Fruit fly (Drosophila melanogaster) whole organism, wandering third instar larva: ENCODE measurements around the gene Corp.
A peak's percentile ranks its signal among the peaks of the same experiment; 100 is the strongest.

Experiments used
- Abd-B ChIP-seq: fragments of >200 bp; optimal IDR thresholded peaks from 2 replicates; lab custom pipeline; 2017; ENCODE audit warnings: missing biosample characterization, missing genetic modification characterization
- CG32264 ChIP-seq: fragments of 200-800 bp; sonication (Bioruptor generic); optimal IDR thresholded peaks from 2 replicates; lab custom pipeline; 2016; ENCODE audit warnings: missing biosample characterization, missing genetic modification characterization
- CG9705 ChIP-seq: fragments of 200-800 bp; sonication (Bioruptor generic); optimal IDR thresholded peaks from 2 replicates; lab custom pipeline; 2018; ENCODE audit warnings: missing biosample characterization, mild to moderate bottlenecking, missing genetic modification characterization
- CrebA ChIP-seq: fragments of 200-800 bp; sonication (Bioruptor generic); optimal IDR thresholded peaks from 2 replicates; lab custom pipeline; 2016; ENCODE audit warnings: missing biosample characterization, mild to moderate bottlenecking, missing genetic modification characterization, borderline replicate concordance
- Dfd ChIP-seq: fragments of >200 bp; optimal IDR thresholded peaks from 2 replicates; lab custom pipeline; 2017; ENCODE audit warnings: missing biosample characterization, missing genetic modification characterization
- Dif ChIP-seq: fragments of 200-275, 200-300 bp; sonication (Bioruptor generic); optimal IDR thresholded peaks from 2 replicates; lab custom pipeline; 2018; ENCODE audit warnings: missing biosample characterization, missing genetic modification characterization; ENCODE audit not compliant: partially characterized antibody
- GATAd ChIP-seq: sonication (Bioruptor generic); optimal IDR thresholded peaks from 2 replicates; lab custom pipeline; 2016; ENCODE audit warnings: missing biosample characterization, missing genetic modification characterization
- HLH106 ChIP-seq: fragments of 200-800 bp; optimal IDR thresholded peaks from 3 replicates; lab custom pipeline; 2019; ENCODE audit warnings: missing biosample characterization, mild to moderate bottlenecking, missing genetic modification characterization, moderate library complexity
- Hnf4 ChIP-seq: fragments of 200-800 bp; sonication (Bioruptor generic); optimal IDR thresholded peaks from 2 replicates; lab custom pipeline; 2016; ENCODE audit warnings: missing biosample characterization, mild to moderate bottlenecking, missing genetic modification characterization
- Hr78 ChIP-seq: fragments of >200 bp; optimal IDR thresholded peaks from 2 replicates; lab custom pipeline; 2017; ENCODE audit warnings: missing biosample characterization, missing genetic modification characterization
- Hr83 ChIP-seq: fragments of 200-300 bp; sonication (Bioruptor generic); optimal IDR thresholded peaks from 2 replicates; lab custom pipeline; 2016; ENCODE audit warnings: missing biosample characterization, mild to moderate bottlenecking, missing genetic modification characterization, moderate library complexity; ENCODE audit not compliant: poor library complexity, severe bottlenecking
- Jra ChIP-seq: sonication (Bioruptor generic); optimal IDR thresholded peaks from 2 replicates; lab custom pipeline; 2016; ENCODE audit warnings: missing biosample characterization, missing genetic modification characterization
- Mio ChIP-seq: sonication (Bioruptor generic); optimal IDR thresholded peaks from 2 replicates; lab custom pipeline; 2016; ENCODE audit warnings: missing biosample characterization, missing genetic modification characterization
- Myc ChIP-seq: fragments of >200 bp; optimal IDR thresholded peaks from 2 replicates; lab custom pipeline; 2017
- N ChIP-seq: fragments of >200 bp; optimal IDR thresholded peaks from 2 replicates; lab custom pipeline; 2018; ENCODE audit warnings: missing biosample characterization, missing external identifiers, missing genetic modification characterization
- OdsH ChIP-seq: fragments of 200-800 bp; sonication (Bioruptor generic); optimal IDR thresholded peaks from 2 replicates; lab custom pipeline; 2016; ENCODE audit warnings: missing biosample characterization, mild to moderate bottlenecking, missing genetic modification characterization
- Rel ChIP-seq, 2 experiments: fragments of 200-800 bp; sonication (Bioruptor generic) in 1 of 2; optimal IDR thresholded peaks; 2 replicates in 1 of 2; 3 replicates in 1 of 2; lab custom pipeline; 2016 to 2019; ENCODE audit warnings: mild to moderate bottlenecking in 2 of 2, missing biosample characterization in 2 of 2, missing genetic modification characterization in 2 of 2, moderate library complexity in 1 of 2
- Sp1 ChIP-seq: fragments of 200-800 bp; sonication (Bioruptor generic); optimal IDR thresholded peaks from 3 replicates; lab custom pipeline; 2019; ENCODE audit warnings: missing biosample characterization, mild to moderate bottlenecking, missing genetic modification characterization, moderate library complexity
- Vsx2 ChIP-seq: fragments of 200-300, 225-300 bp; sonication (Bioruptor generic); optimal IDR thresholded peaks from 2 replicates; lab custom pipeline; 2018; ENCODE audit warnings: missing biosample characterization, missing genetic modification characterization; ENCODE audit not compliant: partially characterized antibody
- br ChIP-seq: fragments of 200-800 bp; sonication (Bioruptor generic); optimal IDR thresholded peaks from 2 replicates; lab custom pipeline; 2016; ENCODE audit warnings: missing biosample characterization, missing genetic modification characterization
- brk ChIP-seq: fragments of 200-800 bp; sonication (Bioruptor generic); optimal IDR thresholded peaks from 2 replicates; lab custom pipeline; 2016; ENCODE audit warnings: missing biosample characterization, mild to moderate bottlenecking, missing genetic modification characterization
- dl ChIP-seq, 2 experiments: fragments of 175-275, 200-275 bp in 1 of 2; fragments of 200-275 bp in 1 of 2; sonication (Bioruptor generic); optimal IDR thresholded peaks; lab custom pipeline; 2018; ENCODE audit warnings: mild to moderate bottlenecking in 2 of 2, missing biosample characterization in 2 of 2, missing genetic modification characterization in 2 of 2, moderate library complexity in 2 of 2; ENCODE audit not compliant: partially characterized antibody in 2 of 2, insufficient read depth in 1 of 2
- dmrt93B ChIP-seq: fragments of 200-800 bp; sonication (Bioruptor generic); optimal IDR thresholded peaks from 2 replicates; lab custom pipeline; 2018; ENCODE audit warnings: missing biosample characterization, mild to moderate bottlenecking, missing genetic modification characterization
- dsf ChIP-seq: sonication (Bioruptor generic); optimal IDR thresholded peaks from 2 replicates; lab custom pipeline; 2016; ENCODE audit warnings: missing biosample characterization, missing genetic modification characterization, borderline replicate concordance
- ey ChIP-seq: fragments of 200-800 bp; sonication (Bioruptor generic); optimal IDR thresholded peaks from 2 replicates; lab custom pipeline; 2016; ENCODE audit warnings: missing biosample characterization, missing genetic modification characterization
- foxo ChIP-seq, 2 experiments: fragments of 200-800 bp; sonication (Bioruptor generic); optimal IDR thresholded peaks; 2 replicates in 1 of 2; 3 replicates in 1 of 2; lab custom pipeline; 2016 to 2017; ENCODE audit warnings: missing biosample characterization in 2 of 2, missing genetic modification characterization in 2 of 2
- fru ChIP-seq: fragments of 200-800 bp; sonication (Bioruptor generic); optimal IDR thresholded peaks from 3 replicates; lab custom pipeline; 2016; ENCODE audit warnings: missing biosample characterization, mild to moderate bottlenecking, missing genetic modification characterization
- h ChIP-seq: fragments of 200-800 bp; sonication (Bioruptor generic); optimal IDR thresholded peaks from 3 replicates; lab custom pipeline; 2016; ENCODE audit warnings: missing biosample characterization, mild to moderate bottlenecking, missing genetic modification characterization
- jim ChIP-seq: fragments of 175-275, 200-325 bp; sonication (Bioruptor generic); optimal IDR thresholded peaks from 2 replicates; lab custom pipeline; 2016; ENCODE audit warnings: missing biosample characterization, mild to moderate bottlenecking, missing genetic modification characterization
- lola ChIP-seq: fragments of >200 bp; optimal IDR thresholded peaks from 2 replicates; lab custom pipeline; 2017; ENCODE audit warnings: missing biosample characterization, missing genetic modification characterization
- pan ChIP-seq: fragments of >200 bp; optimal IDR thresholded peaks from 2 replicates; lab custom pipeline; 2017
- psq ChIP-seq: fragments of 200-800 bp; sonication (Bioruptor generic); optimal IDR thresholded peaks from 3 replicates; lab custom pipeline; 2017; ENCODE audit warnings: missing biosample characterization, mild to moderate bottlenecking, missing genetic modification characterization, moderate library complexity
- rgr ChIP-seq: fragments of 200-800 bp; sonication (Bioruptor generic); optimal IDR thresholded peaks from 3 replicates; lab custom pipeline; 2016; ENCODE audit warnings: missing biosample characterization, mild to moderate bottlenecking, missing genetic modification characterization
- sage ChIP-seq: fragments of 200-800 bp; sonication (Bioruptor generic); optimal IDR thresholded peaks from 2 replicates; lab custom pipeline; 2016; ENCODE audit warnings: missing biosample characterization, mild to moderate bottlenecking, missing genetic modification characterization
- sv ChIP-seq: fragments of 200-800 bp; sonication (Bioruptor generic); optimal IDR thresholded peaks from 3 replicates; lab custom pipeline; 2016; ENCODE audit warnings: missing biosample characterization, missing genetic modification characterization
- tai ChIP-seq: sonication (Bioruptor generic); optimal IDR thresholded peaks from 2 replicates; lab custom pipeline; 2016; ENCODE audit warnings: missing biosample characterization, missing genetic modification characterization
- usp ChIP-seq: fragments of >200 bp; optimal IDR thresholded peaks from 2 replicates; lab custom pipeline; 2017; ENCODE audit warnings: missing biosample characterization, missing genetic modification characterization
- woc ChIP-seq: sonication (Bioruptor generic); optimal IDR thresholded peaks from 2 replicates; lab custom pipeline; 2016; ENCODE audit warnings: missing biosample characterization, mild to moderate bottlenecking, missing genetic modification characterization

Gene Corp

DNA sequence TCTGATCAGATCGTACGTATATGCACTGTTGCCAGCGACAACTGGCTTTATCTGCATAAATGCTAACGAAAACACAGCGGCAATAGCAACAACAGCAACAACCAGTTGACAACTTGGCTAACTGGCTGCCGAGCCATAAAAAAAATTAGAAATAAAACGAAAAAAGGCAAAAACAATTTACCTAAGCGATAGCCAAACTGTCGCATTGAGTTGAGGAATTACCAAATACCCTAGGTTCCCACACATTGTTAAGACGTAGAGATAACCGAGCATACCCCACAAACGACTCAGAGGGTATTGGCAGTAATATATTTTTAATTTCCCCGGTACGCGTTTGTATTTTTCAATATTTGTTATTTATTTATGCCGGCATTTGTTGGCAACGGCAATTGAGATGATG lies 38.0 kb downstream of the Corp start (continued):
- TF ChIP-seq dl (GFP tag; optimal IDR thresholded peaks at IDR 0.05; lab: Kevin White, UChicago; ENCODE audit: insufficient read depth in 1 of 2, partially characterized antibody in 2 of 2): no peak
- no peak for TF ChIP-seq Myc
- peak; percentile 18 for TF ChIP-seq psq (GFP tag; lab: Kevin White, UChicago)
- TF ChIP-seq br (GFP tag; lab: Kevin White, UChicago): peak; percentile 57
- TF ChIP-seq sv (GFP tag; lab: Kevin White, UChicago): peak; percentile 20
- peak; percentile 75 for TF ChIP-seq fru

DNA sequence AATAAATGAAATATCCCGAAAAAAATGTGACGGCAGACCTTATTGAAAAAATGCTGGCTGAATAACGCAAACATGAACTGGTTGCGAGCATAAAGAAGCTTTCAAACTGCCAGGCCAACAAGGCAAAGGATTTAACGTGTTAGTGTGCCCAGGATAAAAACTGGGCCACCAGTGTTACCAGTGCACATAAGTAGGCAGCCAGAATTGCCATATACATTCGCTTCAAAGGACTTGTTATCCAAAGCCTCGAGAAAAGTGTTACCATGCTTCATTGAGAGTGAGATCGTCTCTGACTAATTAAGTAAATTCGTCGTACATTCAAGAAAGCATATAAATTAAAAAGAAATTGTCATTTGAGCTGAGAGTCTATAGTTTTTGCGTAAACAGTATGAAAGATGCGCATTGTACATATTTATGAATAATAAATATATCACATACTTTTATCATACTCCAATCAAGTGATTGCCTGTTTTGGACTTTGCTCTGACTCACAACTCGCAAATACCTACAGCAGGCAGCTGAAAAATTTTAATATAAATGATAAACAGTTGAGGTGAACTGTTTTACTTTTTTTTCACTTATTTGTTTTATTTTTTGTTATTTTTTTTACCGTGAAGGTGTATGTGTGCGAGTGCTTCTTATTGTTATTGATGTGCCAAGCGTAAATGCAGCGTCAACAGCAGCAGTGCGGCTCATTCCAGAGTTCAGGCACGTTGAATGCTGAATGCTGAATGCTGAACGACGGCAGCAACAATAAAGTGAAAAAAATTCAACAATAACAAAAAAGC lies 39.8 kb downstream of the Corp start:
- TF ChIP-seq Hnf4 (GFP tag; lab: Kevin White, UChicago) (peak; percentile 63), Sp1 (GFP tag; lab: Kevin White, UChicago) (peak; percentile 72), dsf (no peak), Hr83 (GFP tag; lab: Kevin White, UChicago) (no peak), Rel (GFP tag; optimal IDR thresholded peaks at IDR 0.05; lab: Kevin White, UChicago) (peak; percentile 43), Rel (tag; optimal IDR thresholded peaks at IDR 0.05; lab: Kevin White, UChicago) (peak; percentile 31), CG9705 (GFP tag; lab: Kevin White, UChicago) (peak; percentile 11), sage (GFP tag; lab: Kevin White, UChicago) (peak; percentile 43), rgr (GFP tag; lab: Kevin White, UChicago) (peak; percentile 14)

DNA sequence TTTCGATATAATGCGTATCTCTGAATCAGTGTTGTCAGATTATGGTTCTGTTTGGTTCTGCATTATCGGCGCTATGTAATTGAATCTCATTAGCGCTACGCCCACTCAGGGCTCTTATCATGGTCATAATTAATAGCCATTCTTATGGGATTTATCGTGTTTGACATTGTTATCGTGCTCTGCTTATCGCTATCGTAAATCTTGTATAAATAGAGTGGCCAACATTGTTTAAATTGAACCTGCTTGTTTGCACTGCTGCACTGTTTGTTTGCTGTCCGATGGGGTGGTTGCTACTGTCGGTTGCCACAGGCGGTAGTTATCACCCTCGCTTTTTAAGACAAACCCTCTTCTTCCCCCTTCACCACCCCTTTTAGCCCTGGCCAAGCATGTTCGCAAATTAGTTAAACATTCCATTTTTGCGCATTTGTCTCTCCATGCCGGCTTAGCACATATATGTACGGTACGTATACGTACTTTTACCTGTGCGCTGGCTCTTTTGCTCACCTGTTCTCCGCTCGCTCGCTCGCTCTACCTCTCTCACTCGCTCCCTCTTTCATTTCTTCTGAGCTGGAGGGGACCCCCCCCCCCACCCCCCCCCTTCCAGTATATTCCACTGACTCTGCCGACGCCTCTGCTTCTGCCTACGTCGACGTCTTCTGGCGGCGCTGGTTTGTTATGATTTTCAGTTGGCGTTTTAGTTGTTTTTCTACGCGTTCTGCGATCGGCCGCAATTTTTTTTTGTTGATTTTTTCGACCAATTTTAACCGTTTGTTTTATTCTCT lies 41.1 kb downstream of the Corp start:
- peak; percentile 41 for TF ChIP-seq OdsH (GFP tag; lab: Kevin White, UChicago)
- TF ChIP-seq dl (GFP tag; optimal IDR thresholded peaks at IDR 0.05; lab: Kevin White, UChicago; ENCODE audit: insufficient read depth in 1 of 2, partially characterized antibody in 2 of 2): peak in 1 of 2 experiments; percentile 34
- TF ChIP-seq Abd-B (GFP tag; lab: Kevin White, UChicago): no peak
- no peak for TF ChIP-seq pan (lab: Kevin White, UChicago)
- TF ChIP-seq usp: no peak
- TF ChIP-seq rgr (GFP tag; lab: Kevin White, UChicago): peak; percentile 46
- peak; percentile 72 for TF ChIP-seq Hr83 (GFP tag; lab: Kevin White, UChicago)
- no peak for TF ChIP-seq lola (GFP tag; lab: Kevin White, UChicago)
- peak in 1 of 2 experiments; percentile 33 for TF ChIP-seq foxo (GFP tag; optimal IDR thresholded peaks at IDR 0.05; lab: Kevin White, UChicago)
- TF ChIP-seq Hr78 (GFP tag; lab: Kevin White, UChicago): no peak
- TF ChIP-seq Jra (GFP tag; lab: Kevin White, UChicago): no peak
- TF ChIP-seq woc (GFP tag; lab: Kevin White, UChicago): no peak
- peak; percentile 38 for TF ChIP-seq h (GFP tag; lab: Kevin White, UChicago)
- TF ChIP-seq CG32264 (GFP tag; lab: Kevin White, UChicago): no peak
- TF ChIP-seq Vsx2 (GFP tag; lab: Kevin White, UChicago): no peak
- no peak for TF ChIP-seq ey
- TF ChIP-seq dsf: no peak
- no peak for TF ChIP-seq CrebA (GFP tag; lab: Kevin White, UChicago)
- TF ChIP-seq fru: peak; percentile 32
- TF ChIP-seq Dif (GFP tag; lab: Kevin White, UChicago): no peak
- TF ChIP-seq CG9705 (GFP tag; lab: Kevin White, UChicago): no peak
- TF ChIP-seq brk (GFP tag; lab: Kevin White, UChicago): no peak
- no peak for TF ChIP-seq N (GFP tag; lab: Kevin White, UChicago)
- no peak for TF ChIP-seq dmrt93B (GFP tag; lab: Kevin White, UChicago)
- no peak for TF ChIP-seq HLH106 (tag; lab: Kevin White, UChicago)
- TF ChIP-seq Rel (GFP tag; optimal IDR thresholded peaks at IDR 0.05; lab: Kevin White, UChicago): peak; percentile 25
- no peak for TF ChIP-seq Rel (tag; optimal IDR thresholded peaks at IDR 0.05; lab: Kevin White, UChicago)
- peak; percentile 0 for TF ChIP-seq Dfd (GFP tag; lab: Kevin White, UChicago)
- no peak for TF ChIP-seq tai (GFP tag; lab: Kevin White, UChicago)
- no peak for TF ChIP-seq Sp1 (GFP tag; lab: Kevin White, UChicago)
- TF ChIP-seq psq (GFP tag; lab: Kevin White, UChicago): peak; percentile 54
- TF ChIP-seq GATAd (GFP tag; lab: Kevin White, UChicago): no peak
- TF ChIP-seq br (GFP tag; lab: Kevin White, UChicago): peak; percentile 33
- TF ChIP-seq Myc: no peak
- TF ChIP-seq Hnf4 (GFP tag; lab: Kevin White, UChicago): peak; percentile 38
- TF ChIP-seq sv (GFP tag; lab: Kevin White, UChicago): no peak
- no peak for TF ChIP-seq jim (GFP tag; lab: Kevin White, UChicago)
- no peak for TF ChIP-seq sage (GFP tag; lab: Kevin White, UChicago)
- TF ChIP-seq Mio (GFP tag; lab: Kevin White, UChicago): no peak
